Worm (Caenorhabditis elegans) whole organism, mixed stage, embryonic: ENCODE results near the gene M02D8.5.

Source experiments
- M03D4.4 ChIP-seq: sonication (generic microtip); optimal IDR thresholded peaks from 2 replicates; lab custom pipeline; 2017; ENCODE audit warnings: mild to moderate bottlenecking, missing genetic modification characterization, missing compliant biosample characterization
- cnd-1 ChIP-seq: fragments of 200-800 bp; sonication (Bioruptor generic); optimal IDR thresholded peaks from 2 replicates; lab custom pipeline; 2018; ENCODE audit warnings: mild to moderate bottlenecking, missing genetic modification characterization, missing compliant biosample characterization
- elt-3 ChIP-seq: fragments of 150-350 bp; optimal IDR thresholded peaks from 2 replicates; lab custom pipeline; 2014; ENCODE audit warnings: missing biosample characterization, missing genetic modification characterization
- lsy-2 ChIP-seq: fragments of 150-350 bp; optimal IDR thresholded peaks from 2 replicates; lab custom pipeline; 2014; ENCODE audit warnings: missing biosample characterization, missing genetic modification characterization
- nhr-12 ChIP-seq: fragments of 150-350 bp; optimal IDR thresholded peaks from 2 replicates; lab custom pipeline; 2014; ENCODE audit warnings: missing biosample characterization, missing genetic modification characterization
- nhr-237 ChIP-seq: fragments of 150-350 bp; optimal IDR thresholded peaks from 2 replicates; lab custom pipeline; 2014; ENCODE audit warnings: missing biosample characterization, missing genetic modification characterization
- nhr-28 ChIP-seq: fragments of 150-350 bp; optimal IDR thresholded peaks from 2 replicates; lab custom pipeline; 2014; ENCODE audit warnings: missing biosample characterization, missing genetic modification characterization
- nhr-76 ChIP-seq: sonication (generic microtip); optimal IDR thresholded peaks from 2 replicates; lab custom pipeline; 2017; ENCODE audit warnings: missing biosample characterization, missing genetic modification characterization
- pha-4 ChIP-seq: fragments of 150-350 bp; optimal IDR thresholded peaks from 2 replicates; lab custom pipeline; 2018; ENCODE audit warnings: missing biosample characterization, missing genetic modification reagents, missing genetic modification characterization
- snpc-4 ChIP-seq: fragments of 150-350 bp; optimal IDR thresholded peaks from 2 replicates; lab custom pipeline; 2014; ENCODE audit warnings: missing biosample characterization, missing genetic modification characterization
- unc-62 ChIP-seq: fragments of 150-350 bp; optimal IDR thresholded peaks from 2 replicates; lab custom pipeline; 2014; ENCODE audit warnings: missing biosample characterization, missing genetic modification reagents, missing genetic modification characterization
- ztf-11 ChIP-seq: fragments of 150-350 bp; optimal IDR thresholded peaks from 2 replicates; lab custom pipeline; 2014; ENCODE audit warnings: missing biosample characterization, missing genetic modification characterization

- TF ChIP-seq nhr-28 (tag; lab: Kevin White, UChicago) (no peak), pha-4 (tag; lab: Kevin White, UChicago) (no peak), ztf-11 (tag; lab: Kevin White, UChicago) (no peak), nhr-237 (tag; lab: Kevin White, UChicago) (no peak), cnd-1 (tag; lab: Kevin White, UChicago) (no peak), unc-62 (no peak), nhr-12 (tag; lab: Kevin White, UChicago) (no peak), elt-3 (tag; lab: Kevin White, UChicago) (no peak), snpc-4 (no peak), M03D4.4 (tag; lab: Kevin White, UChicago) (no peak), lsy-2 (no peak), nhr-76 (tag; lab: Kevin White, UChicago) (no peak)
These were observed 39.6 kb upstream of the M02D8.5 start for ce11 chrX:8800983-8801382.
